Fruit fly (Drosophila melanogaster) whole organism, adult: ENCODE data around the gene CG1647.

Experiments used
- CG11617 ChIP-seq: fragments of 200-800 bp; sonication (Bioruptor generic); optimal IDR thresholded peaks from 2 replicates; lab custom pipeline; 2017; ENCODE audit warnings: mild to moderate bottlenecking, missing biosample characterization, missing genetic modification reagents, missing genetic modification characterization
- CG12768 ChIP-seq: fragments of 200-800 bp; sonication (Bioruptor generic); optimal IDR thresholded peaks from 2 replicates; lab custom pipeline; 2017; ENCODE audit warnings: missing biosample characterization, missing genetic modification characterization, mild to moderate bottlenecking, moderate library complexity, missing genetic modification reagents
- CG14711 ChIP-seq: fragments of 200-800 bp; sonication (Bioruptor generic); optimal IDR thresholded peaks from 2 replicates; lab custom pipeline; 2018; ENCODE audit warnings: missing biosample characterization, mild to moderate bottlenecking, missing genetic modification characterization, moderate library complexity
- CG1620 ChIP-seq: fragments of 200-800 bp; sonication (Bioruptor generic); optimal IDR thresholded peaks from 2 replicates; lab custom pipeline; 2016; ENCODE audit warnings: missing biosample characterization, missing genetic modification characterization
- CG33017 ChIP-seq: fragments of 200-800 bp; sonication (Bioruptor generic); optimal IDR thresholded peaks from 2 replicates; lab custom pipeline; 2018; ENCODE audit warnings: missing biosample characterization, mild to moderate bottlenecking, missing genetic modification characterization, moderate library complexity
- CG5204 ChIP-seq: fragments of 200-800 bp; sonication (Bioruptor generic); optimal IDR thresholded peaks from 2 replicates; lab custom pipeline; 2016; ENCODE audit warnings: missing biosample characterization, missing genetic modification characterization
- CG7045 ChIP-seq: fragments of 200-800 bp; sonication (Bioruptor generic); optimal IDR thresholded peaks from 2 replicates; lab custom pipeline; 2017; ENCODE audit warnings: missing biosample characterization, mild to moderate bottlenecking, missing genetic modification characterization
- CG7101 ChIP-seq: fragments of 200-800 bp; sonication (Bioruptor generic); optimal IDR thresholded peaks from 2 replicates; lab custom pipeline; 2018; ENCODE audit warnings: missing biosample characterization, mild to moderate bottlenecking, missing genetic modification characterization, moderate library complexity
- Clk ChIP-seq: fragments of 200-800 bp; sonication (Bioruptor generic); optimal IDR thresholded peaks from 2 replicates; lab custom pipeline; 2017; ENCODE audit warnings: missing biosample characterization, missing genetic modification characterization
- Crg-1 ChIP-seq: fragments of 200-800 bp; sonication (Bioruptor generic); optimal IDR thresholded peaks from 2 replicates; lab custom pipeline; 2016; ENCODE audit warnings: missing biosample characterization, missing genetic modification characterization
- Hr96 ChIP-seq: fragments of 200-800 bp; sonication (Bioruptor generic); optimal IDR thresholded peaks from 2 replicates; lab custom pipeline; 2016; ENCODE audit warnings: missing biosample characterization, missing genetic modification characterization
- Mnt ChIP-seq: fragments of 200-800 bp; sonication (Bioruptor generic); optimal IDR thresholded peaks from 2 replicates; lab custom pipeline; 2016; ENCODE audit warnings: missing biosample characterization, mild to moderate bottlenecking, missing genetic modification characterization
- bab1 ChIP-seq: fragments of 200-800 bp; sonication (Bioruptor generic); optimal IDR thresholded peaks from 3 replicates; lab custom pipeline; 2019; ENCODE audit warnings: missing biosample characterization, mild to moderate bottlenecking, missing genetic modification characterization, moderate library complexity
- cic ChIP-seq: fragments of 200-800 bp; sonication (Bioruptor generic); optimal IDR thresholded peaks from 2 replicates; lab custom pipeline; 2017; ENCODE audit warnings: missing biosample characterization, mild to moderate bottlenecking, missing genetic modification characterization, moderate library complexity
- cnc ChIP-seq, 2 experiments: fragments of >200 bp; optimal IDR thresholded peaks; 2 replicates each; lab custom pipeline; 2017
- kay ChIP-seq: fragments of 200-800 bp; sonication (Bioruptor generic); peaks from one replicate; lab custom pipeline; 2016; ENCODE audit warnings: missing biosample characterization, missing genetic modification characterization, borderline replicate concordance
- ovo ChIP-seq: fragments of 200-800 bp; sonication (Bioruptor generic); optimal IDR thresholded peaks from 2 replicates; lab custom pipeline; 2016; ENCODE audit warnings: missing biosample characterization, missing genetic modification characterization
- pad ChIP-seq: fragments of 200-800 bp; sonication (Bioruptor generic); optimal IDR thresholded peaks from 3 replicates; lab custom pipeline; 2017; ENCODE audit warnings: missing biosample characterization, missing genetic modification characterization, mild to moderate bottlenecking, moderate library complexity, missing genetic modification reagents
- tj ChIP-seq: fragments of 200-800 bp; sonication (Bioruptor generic); optimal IDR thresholded peaks from 3 replicates; lab custom pipeline; 2017; ENCODE audit warnings: missing biosample characterization, mild to moderate bottlenecking, missing genetic modification characterization, moderate library complexity
- toe ChIP-seq: fragments of 200-800 bp; sonication (Bioruptor generic); optimal IDR thresholded peaks from 2 replicates; lab custom pipeline; 2016; ENCODE audit warnings: missing biosample characterization, missing genetic modification characterization

CG1647 gene

DNA sequence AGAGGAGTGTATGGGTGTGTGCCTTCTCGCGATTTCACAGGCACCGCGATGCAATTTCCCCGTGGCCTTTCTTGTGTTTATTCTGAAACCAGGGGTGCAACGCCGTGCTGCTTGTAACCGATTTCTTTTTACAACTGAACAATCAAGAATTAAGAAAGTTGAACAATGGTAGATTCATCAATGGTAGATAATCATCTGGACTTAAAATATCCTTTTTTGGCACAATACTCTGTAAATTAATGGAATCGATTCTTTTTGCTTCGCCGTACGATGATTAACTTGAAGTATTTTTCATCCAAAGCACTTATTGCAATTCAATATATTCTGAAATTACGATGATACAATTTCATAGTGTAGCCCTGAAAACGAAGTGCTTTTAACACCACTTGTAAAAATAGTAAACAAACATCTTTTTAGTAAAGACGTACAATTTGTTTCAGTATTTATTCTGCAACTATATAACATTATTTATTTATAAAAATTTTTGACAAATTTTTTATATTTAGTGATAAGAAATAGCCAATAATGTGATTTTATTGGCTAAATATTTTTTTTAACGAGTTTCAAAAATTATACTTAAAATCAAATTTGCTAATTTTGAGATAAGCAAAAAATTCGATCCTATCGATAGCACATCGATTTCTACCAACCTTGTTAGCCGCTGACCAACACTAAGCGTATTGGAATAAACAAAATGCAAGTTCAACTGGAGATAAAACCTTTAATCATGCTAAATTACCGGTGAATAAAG lies at the start of gene CG1647, which contains the start of gene CG1523:
Gene CG1647, plus strand, starts transcription at position 667 of the 751 bp plus-strand sequence.
Gene CG1523, minus strand, starts transcription at position 114 of the 751 bp plus-strand sequence.
- TF ChIP-seq CG1620 (GFP tag; lab: Kevin White, UChicago) (peak; percentile 45), Hr96 (GFP tag; lab: Kevin White, UChicago) (peak; percentile 76), CG12768 (peak; percentile 79), Mnt (GFP tag; lab: Kevin White, UChicago) (peak; percentile 53), CG7045 (GFP tag; lab: Kevin White, UChicago) (peak; percentile 78), tj (GFP tag; lab: Kevin White, UChicago) (peak; percentile 50), CG11617 (GFP tag; lab: Kevin White, UChicago) (peak; percentile 84), cnc (optimal IDR thresholded peaks at IDR 0.05; lab: Kevin White, UChicago) (no peak), CG33017 (peak; percentile 64), CG7101 (peak; percentile 77), toe (GFP tag; lab: Kevin White, UChicago) (peak; percentile 70), pad (GFP tag; lab: Kevin White, UChicago) (peak; percentile 67), bab1 (peak; percentile 78), ovo (no peak), CG5204 (GFP tag; lab: Kevin White, UChicago) (peak; percentile 77), Crg-1 (GFP tag; lab: Kevin White, UChicago) (peak; percentile 57), kay (no peak), cic (GFP tag; lab: Kevin White, UChicago) (no peak), Clk (GFP tag; lab: Kevin White, UChicago) (peak; percentile 25), CG14711 (tag; lab: Kevin White, UChicago) (peak; percentile 67)

dm6 chr3R:28775703-28776102 lies 44.3 kb upstream of the CG1647 start:
- no peak for TF ChIP-seq toe (GFP tag; lab: Kevin White, UChicago)

- TF ChIP-seq Crg-1 (GFP tag; lab: Kevin White, UChicago), result no peak
- TF ChIP-seq tj (GFP tag; lab: Kevin White, UChicago), result no peak
- no peak for TF ChIP-seq bab1
- no peak for TF ChIP-seq CG12768
- TF ChIP-seq Hr96 (GFP tag; lab: Kevin White, UChicago), result no peak
- no peak for TF ChIP-seq CG11617 (GFP tag; lab: Kevin White, UChicago)
- TF ChIP-seq toe (GFP tag; lab: Kevin White, UChicago), result no peak
- TF ChIP-seq cnc (optimal IDR thresholded peaks at IDR 0.05; lab: Kevin White, UChicago), result no peak
- TF ChIP-seq CG7101, result no peak
- no peak for TF ChIP-seq CG1620 (GFP tag; lab: Kevin White, UChicago)
- no peak for TF ChIP-seq CG33017
- TF ChIP-seq CG5204 (GFP tag; lab: Kevin White, UChicago), result no peak
- TF ChIP-seq Clk (GFP tag; lab: Kevin White, UChicago), result no peak
Measured at dm6 chr3R:28789317-28789716, 30.7 kb upstream of the CG1647 start, which contains the start of gene CG34295. Gene CG34295, plus strand, starts transcription at chr3R:28789617.

- TF ChIP-seq pad (GFP tag; lab: Kevin White, UChicago) (no peak), CG1620 (GFP tag; lab: Kevin White, UChicago) (no peak), kay (no peak)
Measured at dm6 chr3R:28790222-28790621, 29.8 kb upstream of the CG1647 start, which contains the start of gene intr. Gene intr, plus strand, starts transcription at chr3R:28790522.

- no peak for TF ChIP-seq Hr96 (GFP tag; lab: Kevin White, UChicago)
- TF ChIP-seq CG1620 (GFP tag; lab: Kevin White, UChicago), result no peak
- TF ChIP-seq ovo, result no peak
- no peak for TF ChIP-seq CG7045 (GFP tag; lab: Kevin White, UChicago)
- TF ChIP-seq toe (GFP tag; lab: Kevin White, UChicago), result no peak
- TF ChIP-seq CG33017, result no peak
Measured at dm6 chr3R:28805164-28805563, 14.9 kb upstream of the CG1647 start.

DNA sequence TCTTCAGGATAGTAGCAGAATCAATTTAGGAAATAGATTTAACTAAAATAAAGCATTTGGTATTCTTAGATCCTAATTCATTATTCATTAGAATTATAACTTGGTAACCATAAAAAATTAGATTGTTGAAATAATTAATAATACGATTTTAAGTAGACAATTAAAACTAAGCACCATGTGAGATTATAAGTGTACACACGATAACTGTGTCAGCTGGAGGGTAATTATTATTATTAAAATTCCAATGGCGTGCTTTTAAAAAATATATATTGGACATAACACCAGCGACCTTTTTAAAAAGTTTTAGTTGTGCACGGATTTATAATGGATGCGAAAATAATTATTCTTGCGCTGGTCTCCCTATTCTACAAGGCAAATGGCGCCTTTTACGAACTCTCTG lies 13.6 kb upstream of the CG1647 start, which contains the start of gene CheB98a:
Gene CheB98a, plus strand, starts transcription at position 301 of the 400 bp plus-strand sequence.
- TF ChIP-seq Crg-1 (GFP tag; lab: Kevin White, UChicago) (no peak), CG1620 (GFP tag; lab: Kevin White, UChicago) (no peak), cnc (optimal IDR thresholded peaks at IDR 0.05; lab: Kevin White, UChicago) (no peak), pad (GFP tag; lab: Kevin White, UChicago) (no peak)

DNA sequence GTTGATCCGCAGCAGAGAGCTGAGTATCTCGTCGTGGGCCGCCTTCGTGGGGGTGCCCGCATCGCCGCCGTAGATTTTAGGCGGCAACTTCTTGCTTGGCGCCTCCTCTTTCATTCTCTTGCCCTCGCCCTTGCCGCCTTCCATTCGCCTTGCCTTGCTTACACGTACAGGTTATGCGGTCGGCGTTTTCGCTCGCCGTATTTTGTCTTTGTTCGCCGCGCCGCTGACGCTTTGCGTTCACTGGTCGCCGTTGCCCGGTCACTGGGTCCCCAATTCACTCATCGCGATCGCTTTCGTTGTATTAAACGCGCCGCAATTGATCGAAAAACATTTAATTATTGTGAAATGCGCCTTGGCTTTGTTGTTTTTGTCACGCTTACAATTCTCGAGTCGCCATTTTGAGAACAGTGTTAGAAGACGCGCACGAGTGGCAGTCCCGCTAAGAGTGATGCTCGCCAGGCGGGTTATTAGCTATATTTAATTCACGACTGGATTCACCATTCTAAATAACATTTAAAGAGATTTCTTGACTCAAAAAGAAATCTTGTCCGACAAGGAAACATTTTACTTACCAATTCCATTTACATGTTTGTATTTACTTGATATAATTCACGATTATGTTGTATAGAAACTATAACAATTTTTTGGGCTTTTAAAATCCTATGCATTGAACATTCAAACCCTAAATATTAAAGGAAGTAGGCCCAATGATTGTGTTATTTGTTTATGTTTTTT lies 8.9 kb upstream of the CG1647 start, which contains the start of gene wdn:
Gene wdn, minus strand, starts transcription at position 396 of the 735 bp plus-strand sequence.
- no peak for TF ChIP-seq CG14711 (tag; lab: Kevin White, UChicago)
- peak; percentile 31 for TF ChIP-seq ovo
- TF ChIP-seq CG11617 (GFP tag; lab: Kevin White, UChicago), result no peak
- TF ChIP-seq pad (GFP tag; lab: Kevin White, UChicago), result peak; percentile 25
- peak; percentile 36 for TF ChIP-seq bab1
- TF ChIP-seq CG7101, result peak; percentile 32
- peak; percentile 27 for TF ChIP-seq Mnt (GFP tag; lab: Kevin White, UChicago)
- peak; percentile 31 for TF ChIP-seq Hr96 (GFP tag; lab: Kevin White, UChicago)
- TF ChIP-seq CG5204 (GFP tag; lab: Kevin White, UChicago), result peak; percentile 13
- TF ChIP-seq CG1620 (GFP tag; lab: Kevin White, UChicago), result peak; percentile 15
- TF ChIP-seq cic (GFP tag; lab: Kevin White, UChicago), result no peak
- no peak for TF ChIP-seq kay
- TF ChIP-seq CG33017, result no peak
- TF ChIP-seq tj (GFP tag; lab: Kevin White, UChicago), result no peak
